Fruit fly (Drosophila melanogaster) whole organism, embryonic: ENCODE measurements around the gene ball.

Experiments used
- Adf1 ChIP-seq: fragments of 200-800 bp; sonication (Bioruptor generic); IDR thresholded peaks from 2 replicates; pipeline ENCODE4 v1.3.6; 2022; ENCODE audit warnings: missing biosample characterization, missing genetic modification characterization
- Asciz ChIP-seq: fragments of 200-800 bp; sonication (Bioruptor generic); optimal IDR thresholded peaks from 2 replicates; lab custom pipeline; 2017; ENCODE audit warnings: missing biosample characterization, mild to moderate bottlenecking, missing genetic modification characterization, missing genetic modification reagents
- CG10209 ChIP-seq: fragments of 200-800 bp; sonication (Bioruptor generic); optimal IDR thresholded peaks from 3 replicates; lab custom pipeline; 2017; ENCODE audit warnings: missing biosample characterization, mild to moderate bottlenecking, missing genetic modification characterization, missing genetic modification reagents
- CG10543 ChIP-seq: fragments of 200-800 bp; sonication (Bioruptor generic); optimal IDR thresholded peaks from 3 replicates; lab custom pipeline; 2017; ENCODE audit warnings: missing biosample characterization, mild to moderate bottlenecking, missing genetic modification characterization, moderate library complexity
- CG10654 ChIP-seq: fragments of 200-800 bp; sonication (Bioruptor generic); optimal IDR thresholded peaks from 2 replicates; lab custom pipeline; 2016; ENCODE audit warnings: missing biosample characterization, missing genetic modification characterization
- CG11723 ChIP-seq: fragments of 200-800 bp; sonication (Bioruptor generic); optimal IDR thresholded peaks from 2 replicates; lab custom pipeline; 2017; ENCODE audit warnings: missing biosample characterization, mild to moderate bottlenecking, missing genetic modification characterization
- CG13894 ChIP-seq: fragments of 200-800 bp; sonication (Bioruptor generic); optimal IDR thresholded peaks from 3 replicates; lab custom pipeline; 2018; ENCODE audit warnings: missing biosample characterization, mild to moderate bottlenecking, missing genetic modification characterization, moderate library complexity
- CG14710 ChIP-seq: fragments of 200-800 bp; sonication (Bioruptor generic); optimal IDR thresholded peaks from 3 replicates; lab custom pipeline; 2019; ENCODE audit warnings: missing biosample characterization, mild to moderate bottlenecking, missing genetic modification characterization, moderate library complexity
- CG1529 ChIP-seq: fragments of 200-800 bp; sonication (Bioruptor generic); optimal IDR thresholded peaks from 3 replicates; lab custom pipeline; 2018; ENCODE audit warnings: missing biosample characterization, missing genetic modification characterization
- CG17328 ChIP-seq: fragments of 200-800 bp; sonication (Bioruptor generic); IDR thresholded peaks from 2 replicates; pipeline ENCODE4 v1.3.6; 2022; ENCODE audit warnings: missing biosample characterization, missing genetic modification characterization
- CG17361 ChIP-seq: fragments of 200-800 bp; sonication (Bioruptor generic); IDR thresholded peaks from 3 replicates; pipeline ENCODE4 v1.3.6; 2022; ENCODE audit warnings: missing biosample characterization, missing genetic modification characterization
- CG17568 ChIP-seq: fragments of 200-800 bp; sonication (Bioruptor generic); optimal IDR thresholded peaks from 2 replicates; lab custom pipeline; 2018; ENCODE audit warnings: missing biosample characterization, mild to moderate bottlenecking, missing genetic modification characterization, moderate library complexity
- CG18011 ChIP-seq: fragments of 200-800 bp; sonication (Bioruptor generic); optimal IDR thresholded peaks from 2 replicates; lab custom pipeline; 2017; ENCODE audit warnings: missing biosample characterization, missing genetic modification characterization, mild to moderate bottlenecking, moderate library complexity, missing genotype
- CG3838 ChIP-seq: fragments of 200-800 bp; sonication (Bioruptor generic); optimal IDR thresholded peaks from 3 replicates; lab custom pipeline; 2016; ENCODE audit warnings: missing biosample characterization, missing genetic modification characterization
- CG4730 ChIP-seq: fragments of 200-800 bp; sonication (Bioruptor generic); IDR thresholded peaks from 2 replicates; pipeline ENCODE4 v1.3.6; 2022; ENCODE audit warnings: missing biosample characterization, missing genetic modification characterization
- CG6272 ChIP-seq: fragments of 200-800 bp; sonication (Bioruptor generic); IDR thresholded peaks from 2 replicates; pipeline ENCODE4 v1.3.6; 2022; ENCODE audit warnings: missing biosample characterization, missing genetic modification characterization
- CG6654 ChIP-seq: fragments of 200-800 bp; sonication (Bioruptor generic); optimal IDR thresholded peaks from 2 replicates; lab custom pipeline; 2017; ENCODE audit warnings: missing biosample characterization, mild to moderate bottlenecking, missing genetic modification characterization
- CG6791 ChIP-seq: fragments of 200-800 bp; sonication (Bioruptor generic); IDR thresholded peaks from 3 replicates; pipeline ENCODE4 v1.3.6; 2022; ENCODE audit warnings: missing biosample characterization, missing genetic modification characterization; ENCODE audit not compliant: partially characterized antibody
- CG9817 ChIP-seq: fragments of 200-800 bp; sonication (Bioruptor generic); optimal IDR thresholded peaks from 2 replicates; lab custom pipeline; 2018; ENCODE audit warnings: missing biosample characterization, mild to moderate bottlenecking, missing genetic modification characterization, moderate library complexity
- CrebB ChIP-seq: fragments of 200-800 bp; sonication (Bioruptor generic); optimal IDR thresholded peaks from 3 replicates; lab custom pipeline; 2018; ENCODE audit warnings: missing biosample characterization, mild to moderate bottlenecking, missing genetic modification characterization
- Dad ChIP-seq: fragments of 200-800 bp; sonication (Bioruptor generic); optimal IDR thresholded peaks from 3 replicates; lab custom pipeline; 2016; ENCODE audit warnings: missing biosample characterization, missing genetic modification characterization
- Dip2 ChIP-seq: fragments of 200-800 bp; sonication (Bioruptor generic); IDR thresholded peaks from 2 replicates; pipeline ENCODE4 v1.3.6; 2022; ENCODE audit warnings: missing biosample characterization, missing genetic modification characterization
- E2f1 ChIP-seq: fragments of 200-800 bp; sonication (Bioruptor generic); IDR thresholded peaks from 2 replicates; pipeline ENCODE4 v1.3.6; 2022; ENCODE audit warnings: missing biosample characterization, missing genetic modification characterization
- Gug ChIP-seq: fragments of 200-800 bp; sonication (Bioruptor generic); IDR thresholded peaks from 4 replicates; pipeline ENCODE4 v1.3.6; 2022; ENCODE audit warnings: missing biosample characterization, missing genetic modification characterization
- HHEX ChIP-seq: fragments of 200-800 bp; sonication (Bioruptor generic); optimal IDR thresholded peaks from 3 replicates; lab custom pipeline; 2017; ENCODE audit warnings: missing biosample characterization, mild to moderate bottlenecking, missing genetic modification characterization, missing genetic modification reagents
- HmgZ ChIP-seq: fragments of 200-800 bp; sonication (Bioruptor generic); optimal IDR thresholded peaks from 2 replicates; lab custom pipeline; 2018; ENCODE audit warnings: missing biosample characterization, mild to moderate bottlenecking, missing genetic modification characterization
- Hr3 ChIP-seq: fragments of 200-800 bp; sonication (Bioruptor generic); optimal IDR thresholded peaks from 3 replicates; lab custom pipeline; 2016; ENCODE audit warnings: missing biosample characterization, missing genetic modification characterization
- Hr51 ChIP-seq, 2 experiments: fragments of 200-800 bp; sonication (Bioruptor generic); optimal IDR thresholded peaks; 2 replicates in 1 of 2; 3 replicates in 1 of 2; lab custom pipeline; 2016 to 2018; ENCODE audit warnings: missing biosample characterization in 2 of 2, missing genetic modification characterization in 2 of 2, mild to moderate bottlenecking in 1 of 2, moderate library complexity in 1 of 2
- Lim3 ChIP-seq: fragments of 200-800 bp; sonication (Bioruptor generic); IDR thresholded peaks from 2 replicates; pipeline ENCODE4 v1.3.6; 2022; ENCODE audit warnings: missing biosample characterization, missing genetic modification characterization
- Mrtf ChIP-seq: fragments of 200-800 bp; sonication (Bioruptor generic); IDR thresholded peaks from 3 replicates; pipeline ENCODE4 v1.3.6; 2022; ENCODE audit warnings: missing biosample characterization, missing genetic modification characterization
- Pdp1 ChIP-seq, 2 experiments: fragments of 200-800 bp; sonication (Bioruptor generic); optimal IDR thresholded peaks; 3 replicates each; lab custom pipeline; 2016; ENCODE audit warnings: missing biosample characterization in 2 of 2, missing genetic modification characterization in 2 of 2, mild to moderate bottlenecking in 1 of 2, moderate library complexity in 1 of 2
- amos ChIP-seq: fragments of 200-800 bp; sonication (Bioruptor generic); IDR thresholded peaks from 2 replicates; pipeline ENCODE4 v1.3.6; 2022; ENCODE audit warnings: missing biosample characterization, missing genetic modification characterization; ENCODE audit not compliant: partially characterized antibody
- cas ChIP-seq: fragments of 200-800 bp; sonication (Bioruptor generic); IDR thresholded peaks from 2 replicates; pipeline ENCODE4 v1.3.6; 2022; ENCODE audit warnings: missing biosample characterization, missing genetic modification characterization
- chinmo ChIP-seq: fragments of 200-800 bp; sonication (Bioruptor generic); IDR thresholded peaks from 4 replicates; pipeline ENCODE4 v1.3.6; 2022; ENCODE audit warnings: missing biosample characterization, missing genetic modification characterization; ENCODE audit not compliant: partially characterized antibody
- crc ChIP-seq: fragments of 200-800 bp; sonication (Bioruptor generic); optimal IDR thresholded peaks from 2 replicates; lab custom pipeline; 2016; ENCODE audit warnings: missing biosample characterization, missing genetic modification characterization
- gsb-n ChIP-seq: fragments of 200-800 bp; sonication (Bioruptor generic); optimal IDR thresholded peaks from 3 replicates; lab custom pipeline; 2018; ENCODE audit warnings: missing biosample characterization, mild to moderate bottlenecking, missing genetic modification characterization
- klu ChIP-seq: fragments of 200-800 bp; sonication (Bioruptor generic); IDR thresholded peaks from 2 replicates; pipeline ENCODE4 v1.3.6; 2022; ENCODE audit warnings: missing biosample characterization, missing genetic modification characterization
- mam ChIP-seq: fragments of 200-800 bp; sonication (Bioruptor generic); optimal IDR thresholded peaks from 3 replicates; lab custom pipeline; 2016; ENCODE audit warnings: missing biosample characterization, missing genetic modification characterization
- p53 ChIP-seq: fragments of 200-800 bp; sonication (Bioruptor generic); optimal IDR thresholded peaks from 2 replicates; lab custom pipeline; 2016; ENCODE audit warnings: missing biosample characterization, missing genetic modification characterization
- peb ChIP-seq: fragments of 200-800 bp; sonication (Bioruptor generic); IDR thresholded peaks from 2 replicates; pipeline ENCODE4 v1.3.6; 2022; ENCODE audit warnings: missing biosample characterization, missing genetic modification characterization
- seq ChIP-seq: fragments of 200-800 bp; sonication (Bioruptor generic); IDR thresholded peaks from 2 replicates; pipeline ENCODE4 v1.3.6; 2022; ENCODE audit warnings: missing biosample characterization, missing genetic modification characterization
- sug ChIP-seq: fragments of 200-800 bp; optimal IDR thresholded peaks from 2 replicates; lab custom pipeline; 2019; ENCODE audit warnings: missing biosample characterization, mild to moderate bottlenecking, missing genetic modification characterization, moderate library complexity
- toy ChIP-seq: fragments of 200-800 bp; sonication (Bioruptor generic); IDR thresholded peaks from 2 replicates; pipeline ENCODE4 v1.3.6; 2022; ENCODE audit warnings: missing biosample characterization, missing genetic modification characterization

Gene ball

dm6 chr3R:26897302-26897701 lies 30.7 kb upstream of the ball start (continued):
- TF ChIP-seq chinmo (GFP tag; lab: Robert Waterston, UW), result 0 out of 4 replicates have a peak, but pooled peaks have one; percentile 15
- TF ChIP-seq CG1529 (GFP tag; lab: Kevin White, UChicago), result no peak
- TF ChIP-seq peb, result no peak
- TF ChIP-seq CG4730 (GFP tag; lab: Robert Waterston, UW), result no peak
- TF ChIP-seq crc (GFP tag; lab: Kevin White, UChicago), result no peak
- peak; percentile 41 for TF ChIP-seq sug (tag; lab: Kevin White, UChicago)
- TF ChIP-seq gsb-n, result no peak
- TF ChIP-seq CG10209 (GFP tag; lab: Kevin White, UChicago), result no peak
- no peak for TF ChIP-seq mam
- no peak for TF ChIP-seq CG17328 (GFP tag; lab: Robert Waterston, UW)
- TF ChIP-seq Mrtf, result no peak
- no peak for TF ChIP-seq CG10654 (GFP tag; lab: Kevin White, UChicago)
- no peak for TF ChIP-seq Asciz (GFP tag; lab: Kevin White, UChicago)
- TF ChIP-seq Dip2, result no peak
- no peak for TF ChIP-seq klu (GFP tag; lab: Robert Waterston, UW)
- TF ChIP-seq CG11723 (GFP tag; lab: Kevin White, UChicago), result no peak
- no peak for TF ChIP-seq CG6791 (GFP tag; lab: Robert Waterston, UW)
- TF ChIP-seq Pdp1 (GFP tag; optimal IDR thresholded peaks at IDR 0.05; lab: Kevin White, UChicago), result peak in 1 of 2 experiments; percentile 93
- TF ChIP-seq Adf1 (GFP tag; lab: Robert Waterston, UW), result no peak
- no peak for TF ChIP-seq Hr3
- TF ChIP-seq p53 (GFP tag; lab: Kevin White, UChicago), result no peak
- TF ChIP-seq Hr51 (GFP tag; optimal IDR thresholded peaks at IDR 0.05; lab: Kevin White, UChicago), result no peak
- no peak for TF ChIP-seq HmgZ (tag; lab: Kevin White, UChicago)

- TF ChIP-seq CG10543 (GFP tag; lab: Kevin White, UChicago) (no peak), toy (GFP tag; lab: Robert Waterston, UW) (0 out of 2 replicates have a peak, but pooled peaks have one; percentile 13), Pdp1 (GFP tag; optimal IDR thresholded peaks at IDR 0.05; lab: Kevin White, UChicago) (peak in 1 of 2 experiments; percentile 61)
Measured at dm6 chr3R:26896260-26896659, 29.7 kb upstream of the ball start.

- TF ChIP-seq Gug (GFP tag; lab: Robert Waterston, UW) (no peak), CG6272 (GFP tag; lab: Robert Waterston, UW) (no peak), CG9817 (tag; lab: Kevin White, UChicago) (no peak), CG17361 (GFP tag; lab: Robert Waterston, UW) (no peak), seq (GFP tag; lab: Robert Waterston, UW) (no peak), E2f1 (GFP tag; lab: Robert Waterston, UW) (no peak), Asciz (GFP tag; lab: Kevin White, UChicago) (no peak), CrebB (no peak), CG13894 (tag; lab: Kevin White, UChicago) (no peak), Dad (no peak), CG18011 (GFP tag; lab: Kevin White, UChicago) (no peak), amos (GFP tag; lab: Robert Waterston, UW) (no peak), CG14710 (no peak), CG6654 (GFP tag; lab: Kevin White, UChicago) (no peak), cas (GFP tag; lab: Robert Waterston, UW) (no peak), Lim3 (GFP tag; lab: Robert Waterston, UW) (no peak), CG17568 (GFP tag; lab: Kevin White, UChicago) (no peak), CG3838 (GFP tag; lab: Kevin White, UChicago) (no peak), chinmo (GFP tag; lab: Robert Waterston, UW) (no peak), HHEX (no peak)
Measured at dm6 chr3R:26893621-26894316, 27.2 kb upstream of the ball start.
